Worm (Caenorhabditis elegans) whole organism, L2 larva: ENCODE measurements around the gene pac-1.
A peak's percentile ranks its signal among the peaks of the same experiment; 100 is the strongest.

Experiments
- F13H6.1 ChIP-seq: sonication (generic microtip); optimal IDR thresholded peaks from 2 replicates; lab custom pipeline; 2016; ENCODE audit warnings: missing genetic modification characterization, missing compliant biosample characterization
- R02D3.7 ChIP-seq: fragments of 150-350 bp; optimal IDR thresholded peaks from 2 replicates; lab custom pipeline; 2014; ENCODE audit warnings: missing biosample characterization, missing genetic modification characterization
- Y55F3AM.14 ChIP-seq: fragments of 200-800 bp; sonication (Bioruptor generic); optimal IDR thresholded peaks from 2 replicates; lab custom pipeline; 2018; ENCODE audit warnings: mild to moderate bottlenecking, missing genetic modification characterization, missing compliant biosample characterization
- alr-1 ChIP-seq: fragments of 150-350 bp; optimal IDR thresholded peaks from 2 replicates; lab custom pipeline; 2014; ENCODE audit warnings: missing biosample characterization, missing genetic modification characterization
- ama-1 ChIP-seq: fragments of 150-350 bp; optimal IDR thresholded peaks from 2 replicates; lab custom pipeline; 2018; ENCODE audit warnings: inconsistent platforms
- ceh-16 ChIP-seq: fragments of 150-350 bp; optimal IDR thresholded peaks from 2 replicates; lab custom pipeline; 2014; ENCODE audit warnings: missing biosample characterization, missing genetic modification characterization
- crh-2 ChIP-seq: sonication (generic microtip); optimal IDR thresholded peaks from 2 replicates; lab custom pipeline; 2017; ENCODE audit warnings: missing biosample characterization, missing genetic modification characterization
- dmd-4 ChIP-seq: sonication (generic microtip); optimal IDR thresholded peaks from 2 replicates; lab custom pipeline; 2017; ENCODE audit warnings: missing biosample characterization, missing genetic modification characterization
- egl-27 ChIP-seq: sonication (generic microtip); optimal IDR thresholded peaks from 3 replicates; lab custom pipeline; 2017; ENCODE audit warnings: missing biosample characterization, missing genetic modification reagents, missing genetic modification characterization
- elt-1 ChIP-seq: fragments of 150-350 bp; optimal IDR thresholded peaks from 2 replicates; lab custom pipeline; 2014; ENCODE audit warnings: missing biosample characterization, missing genetic modification characterization
- elt-3 ChIP-seq: sonication (generic microtip); optimal IDR thresholded peaks from 2 replicates; lab custom pipeline; 2017; ENCODE audit warnings: missing biosample characterization, missing genetic modification characterization
- fos-1 ChIP-seq: fragments of 150-350 bp; optimal IDR thresholded peaks from 2 replicates; lab custom pipeline; 2014; ENCODE audit warnings: missing biosample characterization, missing genetic modification characterization
- gmeb-1 ChIP-seq: fragments of 150-350 bp; optimal IDR thresholded peaks from 2 replicates; lab custom pipeline; 2014; ENCODE audit warnings: missing biosample characterization, missing genetic modification characterization
- lin-13 ChIP-seq: fragments of 150-350 bp; optimal IDR thresholded peaks from 2 replicates; lab custom pipeline; 2014; ENCODE audit warnings: missing biosample characterization, missing genetic modification reagents, missing genetic modification characterization
- lin-39 ChIP-seq: fragments of 150-350 bp; optimal IDR thresholded peaks from 2 replicates; lab custom pipeline; 2014; ENCODE audit warnings: missing biosample characterization, missing genetic modification reagents, missing genetic modification characterization
- lsy-2 ChIP-seq, 2 experiments: fragments of 150-350 bp in 1 of 2; sonication (generic microtip) in 1 of 2; optimal IDR thresholded peaks; 2 replicates each; lab custom pipeline; 2014 to 2017; ENCODE audit warnings: missing biosample characterization in 2 of 2, missing genetic modification characterization in 2 of 2
- mab-5 ChIP-seq: fragments of 150-350 bp; optimal IDR thresholded peaks from 2 replicates; lab custom pipeline; 2014; ENCODE audit warnings: missing biosample characterization, missing genetic modification characterization
- mbf-1 ChIP-seq: sonication (generic microtip); optimal IDR thresholded peaks from 2 replicates; lab custom pipeline; 2017; ENCODE audit warnings: missing biosample characterization, missing genetic modification characterization
- nhr-10 ChIP-seq: sonication (generic microtip); optimal IDR thresholded peaks from 2 replicates; lab custom pipeline; 2017; ENCODE audit warnings: missing biosample characterization, missing genetic modification characterization
- nhr-11 ChIP-seq: fragments of 150-350 bp; optimal IDR thresholded peaks from 2 replicates; lab custom pipeline; 2014; ENCODE audit warnings: missing biosample characterization, missing genetic modification characterization
- nhr-12 ChIP-seq: fragments of 150-350 bp; optimal IDR thresholded peaks from 2 replicates; lab custom pipeline; 2014; ENCODE audit warnings: missing biosample characterization, missing genetic modification characterization
- nhr-129 ChIP-seq: fragments of 150-350 bp; optimal IDR thresholded peaks from 2 replicates; lab custom pipeline; 2014; ENCODE audit warnings: missing biosample characterization, missing genetic modification characterization
- nhr-23 ChIP-seq: fragments of 150-350 bp; optimal IDR thresholded peaks from 2 replicates; lab custom pipeline; 2014; ENCODE audit warnings: missing biosample characterization, missing genetic modification reagents, missing genetic modification characterization
- nhr-237 ChIP-seq: fragments of 150-350 bp; optimal IDR thresholded peaks from 2 replicates; lab custom pipeline; 2014; ENCODE audit warnings: missing biosample characterization, missing genetic modification characterization
- nhr-25 ChIP-seq: fragments of 150-350 bp; sonication (generic microtip); optimal IDR thresholded peaks from 3 replicates; lab custom pipeline; 2014; ENCODE audit warnings: missing biosample characterization, missing genetic modification characterization
- nhr-6 ChIP-seq: fragments of 150-350 bp; optimal IDR thresholded peaks from 2 replicates; lab custom pipeline; 2014; ENCODE audit warnings: missing biosample characterization, missing genetic modification characterization
- peb-1 ChIP-seq: fragments of 150-350 bp; optimal IDR thresholded peaks from 2 replicates; lab custom pipeline; 2014; ENCODE audit warnings: missing biosample characterization, missing genetic modification characterization
- sma-3 ChIP-seq: sonication (generic microtip); optimal IDR thresholded peaks from 2 replicates; lab custom pipeline; 2016; ENCODE audit warnings: missing genetic modification reagents, missing genetic modification characterization, missing compliant biosample characterization
- sma-9 ChIP-seq, 2 experiments: fragments of 150-350 bp in 1 of 2; sonication (generic microtip) in 1 of 2; optimal IDR thresholded peaks; 2 replicates each; lab custom pipeline; 2014 to 2016; ENCODE audit warnings: missing genetic modification characterization in 2 of 2, mild to moderate bottlenecking in 1 of 2, missing biosample characterization in 1 of 2, missing compliant biosample characterization in 1 of 2, missing genetic modification reagents in 1 of 2, moderate library complexity in 1 of 2
- snpc-4 ChIP-seq: fragments of 150-350 bp; optimal IDR thresholded peaks from 2 replicates; lab custom pipeline; 2014; ENCODE audit warnings: missing biosample characterization, missing genetic modification characterization
- unc-39 ChIP-seq: fragments of 150-350 bp; optimal IDR thresholded peaks from 2 replicates; lab custom pipeline; 2014; ENCODE audit warnings: missing biosample characterization, missing genetic modification characterization
- unc-55 ChIP-seq: fragments of 150-350 bp; sonication (generic microtip); optimal IDR thresholded peaks from 3 replicates; lab custom pipeline; 2014; ENCODE audit warnings: missing biosample characterization, missing genetic modification reagents, missing genetic modification characterization
- unc-62 ChIP-seq: fragments of 150-350 bp; optimal IDR thresholded peaks from 2 replicates; lab custom pipeline; 2014; ENCODE audit warnings: missing biosample characterization, missing genetic modification reagents, missing genetic modification characterization
- zag-1 ChIP-seq: fragments of 150-350 bp; optimal IDR thresholded peaks from 2 replicates; lab custom pipeline; 2014; ENCODE audit warnings: missing biosample characterization, missing genetic modification characterization
- ztf-1 ChIP-seq: fragments of 200-800 bp; sonication (Bioruptor generic); conservative IDR thresholded peaks from 2 replicates; pipeline ENCODE4 v1.3.6; 2022; ENCODE audit warnings: missing genetic modification characterization, missing compliant biosample characterization
- ztf-11 ChIP-seq: sonication (generic microtip); optimal IDR thresholded peaks from 2 replicates; lab custom pipeline; 2017; ENCODE audit warnings: missing biosample characterization, missing genetic modification characterization
- ztf-4 ChIP-seq: fragments of 150-350 bp; optimal IDR thresholded peaks from 2 replicates; lab custom pipeline; 2014; ENCODE audit warnings: missing biosample characterization, missing genetic modification characterization

Gene pac-1

DNA sequence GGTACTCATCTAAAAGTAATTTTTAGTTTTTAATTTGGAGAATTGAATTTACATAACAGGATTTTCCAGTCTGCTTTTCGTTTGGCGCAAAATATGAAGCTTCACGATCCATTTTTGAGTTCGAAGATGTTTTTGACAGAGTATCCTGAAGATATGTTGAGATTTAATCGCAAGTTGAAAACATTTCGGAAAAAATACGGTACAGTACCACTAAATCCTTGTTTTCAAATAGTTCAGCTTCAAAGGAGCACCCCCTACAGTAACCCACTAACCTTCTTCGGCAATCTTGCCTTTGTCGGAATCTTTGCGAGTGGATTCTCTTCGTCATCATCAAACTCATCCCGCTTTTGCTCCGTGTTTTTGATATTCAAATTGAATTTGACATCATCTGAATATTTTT lies 24.2 kb downstream of the pac-1 start:
- TF ChIP-seq ztf-11 (tag; lab: Kevin White, UChicago) (no peak), ama-1 (lab: Kevin White, UChicago) (no peak), nhr-10 (tag; lab: Kevin White, UChicago) (no peak), egl-27 (no peak), dmd-4 (tag; lab: Kevin White, UChicago) (no peak), ztf-1 (GFP tag; lab: Robert Waterston, UW) (no peak), unc-39 (tag; lab: Kevin White, UChicago) (no peak), nhr-11 (tag; lab: Kevin White, UChicago) (no peak), nhr-129 (tag; lab: Kevin White, UChicago) (no peak), elt-1 (tag; lab: Kevin White, UChicago) (no peak), lsy-2 (tag; optimal IDR thresholded peaks at IDR 0.05; lab: Kevin White, UChicago) (no peak), sma-9 (GFP tag; optimal IDR thresholded peaks at IDR 0.05; lab: Kevin White, UChicago) (no peak), sma-9 (tag; optimal IDR thresholded peaks at IDR 0.05; lab: Kevin White, UChicago) (no peak), nhr-12 (tag; lab: Kevin White, UChicago) (no peak)

DNA sequence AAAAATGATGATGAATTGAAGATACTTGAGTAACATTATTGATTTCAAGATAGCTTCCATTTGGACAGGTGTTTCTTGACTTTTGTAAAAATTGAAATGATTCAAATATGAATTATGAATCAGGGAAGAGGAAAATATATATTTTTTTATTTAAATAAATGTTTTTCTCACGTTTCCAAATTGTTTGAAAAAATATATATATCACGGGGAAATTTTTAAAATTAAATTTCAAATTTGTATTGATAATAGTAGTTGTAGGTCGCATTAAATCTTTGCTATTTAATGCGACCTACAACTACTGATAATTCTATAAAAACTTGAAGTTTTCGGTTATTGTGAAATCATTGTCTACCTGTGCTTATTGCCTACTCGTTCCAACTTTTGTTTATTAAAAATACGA lies 25.1 kb downstream of the pac-1 start, which contains the start of gene ZC21.8:
Gene ZC21.8 (minus strand): TSS at position 101 of the 400 bp plus-strand sequence.
- TF ChIP-seq sma-9 (GFP tag; optimal IDR thresholded peaks at IDR 0.05; lab: Kevin White, UChicago), result no peak
- no peak for TF ChIP-seq sma-9 (tag; optimal IDR thresholded peaks at IDR 0.05; lab: Kevin White, UChicago)
- TF ChIP-seq Y55F3AM.14 (GFP tag; lab: Kevin White, UChicago), result no peak
- TF ChIP-seq mab-5 (tag; lab: Kevin White, UChicago), result no peak
- TF ChIP-seq elt-3 (tag; lab: Kevin White, UChicago), result no peak
- TF ChIP-seq zag-1 (tag; lab: Kevin White, UChicago), result no peak
- TF ChIP-seq unc-39 (tag; lab: Kevin White, UChicago), result no peak
- TF ChIP-seq ceh-16, result no peak
- TF ChIP-seq elt-1 (tag; lab: Kevin White, UChicago), result no peak
- TF ChIP-seq lsy-2 (tag; optimal IDR thresholded peaks at IDR 0.05; lab: Kevin White, UChicago), result no peak
- TF ChIP-seq peb-1 (tag; lab: Kevin White, UChicago), result no peak
- TF ChIP-seq ztf-4, result no peak
- TF ChIP-seq alr-1 (tag; lab: Kevin White, UChicago), result no peak
- no peak for TF ChIP-seq nhr-129 (tag; lab: Kevin White, UChicago)
- no peak for TF ChIP-seq snpc-4 (tag; lab: Kevin White, UChicago)
- TF ChIP-seq lin-13 (GFP tag; lab: Kevin White, UChicago), result no peak
- TF ChIP-seq nhr-23 (tag; lab: Kevin White, UChicago), result no peak
- no peak for TF ChIP-seq R02D3.7 (tag; lab: Kevin White, UChicago)
- TF ChIP-seq lin-39 (tag; lab: Kevin White, UChicago), result no peak
- TF ChIP-seq gmeb-1, result no peak

DNA sequence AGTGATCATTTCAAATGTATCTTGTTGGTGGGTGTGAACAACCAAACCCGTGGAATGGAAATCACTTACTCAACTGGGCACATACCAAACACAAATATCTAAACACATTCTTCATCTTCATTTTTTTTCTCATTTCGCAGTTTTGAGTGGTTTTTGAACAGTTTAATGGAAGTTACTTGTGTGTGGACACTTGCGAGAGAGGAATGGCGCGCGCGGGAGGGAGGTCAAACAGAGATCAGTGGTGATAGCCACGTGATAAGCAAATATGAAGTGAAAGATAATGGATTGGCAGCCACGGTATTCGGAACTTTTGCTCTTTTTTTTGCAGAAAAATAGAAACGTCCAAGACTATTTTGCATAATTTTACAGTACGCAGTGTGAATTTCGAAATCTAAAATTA lies 25.8 kb downstream of the pac-1 start:
- TF ChIP-seq nhr-6 (no peak), sma-9 (GFP tag; optimal IDR thresholded peaks at IDR 0.05; lab: Kevin White, UChicago) (peak; percentile 5), sma-9 (tag; optimal IDR thresholded peaks at IDR 0.05; lab: Kevin White, UChicago) (no peak), F13H6.1 (tag; lab: Kevin White, UChicago) (peak; percentile 56), fos-1 (no peak), ama-1 (lab: Kevin White, UChicago) (no peak), elt-3 (tag; lab: Kevin White, UChicago) (no peak)

DNA sequence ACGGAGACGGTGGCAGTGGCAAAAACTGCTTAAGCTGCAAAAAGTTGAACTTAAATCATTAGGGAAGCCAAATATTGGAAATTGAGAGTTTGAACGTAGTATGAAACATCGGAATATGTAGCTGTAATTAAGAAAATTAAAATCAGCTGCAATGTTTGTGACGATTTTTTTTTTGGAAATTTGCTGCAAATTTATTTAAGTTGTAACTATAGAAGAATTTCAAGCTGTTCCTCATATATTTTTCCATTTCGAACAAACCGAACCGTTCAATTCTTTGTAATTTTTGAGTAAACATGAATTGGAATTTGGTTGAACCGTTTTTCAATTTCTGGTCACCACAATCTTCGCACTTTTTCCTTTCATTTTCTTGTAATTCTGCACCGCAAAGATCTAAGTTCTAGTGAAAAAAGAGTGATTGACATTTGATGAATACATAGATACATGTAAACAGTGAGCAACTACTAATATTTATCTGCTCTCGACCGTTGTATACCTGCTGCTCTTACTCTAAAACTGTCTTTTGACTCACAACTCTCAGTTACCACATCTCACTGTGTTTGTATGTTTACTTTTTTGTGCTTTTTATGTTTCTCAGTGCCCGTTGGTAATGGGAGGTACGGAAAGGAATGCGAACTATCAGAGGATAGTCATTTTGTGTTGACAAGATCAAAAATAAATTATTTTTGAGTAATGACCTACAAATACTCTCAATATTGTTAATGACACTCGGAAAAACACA lies 27.0 kb downstream of the pac-1 start:
- TF ChIP-seq unc-39 (tag; lab: Kevin White, UChicago), result no peak
- no peak for TF ChIP-seq sma-3
- no peak for TF ChIP-seq nhr-6
- no peak for TF ChIP-seq nhr-11 (tag; lab: Kevin White, UChicago)
- no peak for TF ChIP-seq lin-13 (GFP tag; lab: Kevin White, UChicago)
- no peak for TF ChIP-seq unc-62 (GFP tag; lab: Kevin White, UChicago)
- TF ChIP-seq nhr-237 (tag; lab: Kevin White, UChicago), result no peak
- TF ChIP-seq peb-1 (tag; lab: Kevin White, UChicago), result no peak
- no peak for TF ChIP-seq F13H6.1 (tag; lab: Kevin White, UChicago)
- no peak for TF ChIP-seq unc-55 (GFP tag; lab: Kevin White, UChicago)
- no peak for TF ChIP-seq nhr-25 (tag; lab: Kevin White, UChicago)
- TF ChIP-seq crh-2, result no peak
- TF ChIP-seq ama-1 (lab: Kevin White, UChicago), result no peak
- TF ChIP-seq mbf-1 (tag; lab: Kevin White, UChicago), result no peak
- TF ChIP-seq alr-1 (tag; lab: Kevin White, UChicago), result no peak
